Fruit fly (Drosophila melanogaster) whole organism, prepupa: ENCODE results near the gene CG13074.

Experiments used
- Blimp-1 ChIP-seq: fragments of 200-800 bp; sonication (Bioruptor generic); optimal IDR thresholded peaks from 3 replicates; lab custom pipeline; 2017; ENCODE audit warnings: missing biosample characterization, missing genetic modification characterization, mild to moderate bottlenecking, moderate library complexity, missing genetic modification reagents
- CG10631 ChIP-seq: fragments of 200-800 bp; sonication (Bioruptor generic); optimal IDR thresholded peaks from 2 replicates; lab custom pipeline; 2016; ENCODE audit warnings: missing biosample characterization, missing genetic modification characterization
- CG10669 ChIP-seq: fragments of 200-800 bp; sonication (Bioruptor generic); optimal IDR thresholded peaks from 3 replicates; lab custom pipeline; 2018; ENCODE audit warnings: missing biosample characterization, mild to moderate bottlenecking, missing genetic modification characterization, moderate library complexity
- CG11294 ChIP-seq: fragments of 200-800 bp; sonication (Bioruptor generic); IDR thresholded peaks from 2 replicates; pipeline ENCODE4 v1.3.6; 2022; ENCODE audit warnings: missing biosample characterization, missing genetic modification characterization
- CG11762 ChIP-seq: fragments of 200-800 bp; sonication (Bioruptor generic); optimal IDR thresholded peaks from 3 replicates; lab custom pipeline; 2016; ENCODE audit warnings: missing biosample characterization, missing genetic modification characterization; ENCODE audit not compliant: insufficient read depth
- CG11902 ChIP-seq: fragments of 200-800 bp; sonication (Bioruptor generic); optimal IDR thresholded peaks from 3 replicates; lab custom pipeline; 2016; ENCODE audit warnings: missing biosample characterization, missing genetic modification characterization
- CG15336 ChIP-seq: fragments of 200-800 bp; sonication (Bioruptor generic); IDR thresholded peaks from 2 replicates; pipeline ENCODE4 v1.3.6; 2022; ENCODE audit warnings: missing biosample characterization, missing genetic modification characterization
- CG16779 ChIP-seq: fragments of 200-800 bp; sonication (Bioruptor generic); optimal IDR thresholded peaks from 3 replicates; lab custom pipeline; 2017; ENCODE audit warnings: missing biosample characterization, mild to moderate bottlenecking, missing genetic modification characterization
- CG34406 ChIP-seq: fragments of 200-800 bp; sonication (Bioruptor generic); optimal IDR thresholded peaks from 3 replicates; lab custom pipeline; 2016; ENCODE audit warnings: missing biosample characterization, missing genetic modification characterization
- CG3919 ChIP-seq: fragments of 200-800 bp; sonication (Bioruptor generic); optimal IDR thresholded peaks from 3 replicates; lab custom pipeline; 2016; ENCODE audit warnings: missing biosample characterization, missing genetic modification characterization
- CG4318 ChIP-seq: fragments of 200-800 bp; sonication (Bioruptor generic); optimal IDR thresholded peaks from 3 replicates; lab custom pipeline; 2017; ENCODE audit warnings: missing biosample characterization, mild to moderate bottlenecking, missing genetic modification characterization
- CG6163 ChIP-seq: fragments of 200-800 bp; sonication (Bioruptor generic); IDR thresholded peaks from 3 replicates; pipeline ENCODE4 v1.3.6; 2022; ENCODE audit warnings: missing biosample characterization, missing genetic modification characterization
- CG6792 ChIP-seq: fragments of 200-800 bp; sonication (Bioruptor generic); optimal IDR thresholded peaks from 3 replicates; lab custom pipeline; 2016; ENCODE audit warnings: missing biosample characterization, missing genetic modification characterization
- CG6808 ChIP-seq: fragments of 200-800 bp; sonication (Bioruptor generic); optimal IDR thresholded peaks from 3 replicates; lab custom pipeline; 2017; ENCODE audit warnings: missing biosample characterization, missing genetic modification characterization, mild to moderate bottlenecking, moderate library complexity, missing genetic modification reagents
- CG8119 ChIP-seq: fragments of 200-800 bp; sonication (Bioruptor generic); IDR thresholded peaks from 3 replicates; pipeline ENCODE4 v1.3.6; 2022; ENCODE audit warnings: missing biosample characterization, missing genetic modification characterization
- CG8319 ChIP-seq: fragments of 200-800 bp; sonication (Bioruptor generic); optimal IDR thresholded peaks from 3 replicates; lab custom pipeline; 2016; ENCODE audit warnings: missing biosample characterization, missing genetic modification characterization
- Eip75B ChIP-seq: fragments of 200-800 bp; sonication (Bioruptor generic); optimal IDR thresholded peaks from 3 replicates; lab custom pipeline; 2016; ENCODE audit warnings: missing biosample characterization, missing genetic modification characterization
- Eip78C ChIP-seq: fragments of 200-800 bp; sonication (Bioruptor generic); peaks from one replicate; lab custom pipeline; 2016; ENCODE audit warnings: missing biosample characterization, missing genetic modification characterization
- Eip93F ChIP-seq: fragments of 200-800 bp; sonication (Bioruptor generic); optimal IDR thresholded peaks from 2 replicates; lab custom pipeline; 2016; ENCODE audit warnings: missing biosample characterization, mild to moderate bottlenecking, missing genetic modification characterization
- Ets21C ChIP-seq: fragments of 200-800 bp; sonication (Bioruptor generic); optimal IDR thresholded peaks from 3 replicates; lab custom pipeline; 2016; ENCODE audit warnings: missing biosample characterization, missing genetic modification characterization
- Gug ChIP-seq: fragments of 200-800 bp; sonication (Bioruptor generic); IDR thresholded peaks from 2 replicates; pipeline ENCODE4 v1.3.6; 2022; ENCODE audit warnings: missing biosample characterization, missing genetic modification characterization
- Hr38 ChIP-seq: sonication (Bioruptor generic); optimal IDR thresholded peaks from 2 replicates; lab custom pipeline; 2016; ENCODE audit warnings: missing biosample characterization, missing genetic modification characterization
- Hr39 ChIP-seq: fragments of 200-800 bp; sonication (Bioruptor generic); optimal IDR thresholded peaks from 2 replicates; lab custom pipeline; 2016; ENCODE audit warnings: missing biosample characterization, missing genetic modification characterization
- Hr4 ChIP-seq: fragments of 200-800 bp; sonication (Bioruptor generic); optimal IDR thresholded peaks from 3 replicates; lab custom pipeline; 2016; ENCODE audit warnings: missing biosample characterization, missing genetic modification characterization
- Lpt ChIP-seq: fragments of 200-800 bp; sonication (Bioruptor generic); optimal IDR thresholded peaks from 3 replicates; lab custom pipeline; 2016; ENCODE audit warnings: missing biosample characterization, missing genetic modification characterization
- OdsH ChIP-seq: fragments of 200-800 bp; sonication (Bioruptor generic); optimal IDR thresholded peaks from 3 replicates; lab custom pipeline; 2016; ENCODE audit warnings: missing biosample characterization, missing genetic modification characterization
- Smox ChIP-seq: fragments of 200-800 bp; sonication (Bioruptor generic); optimal IDR thresholded peaks from 3 replicates; lab custom pipeline; 2016; ENCODE audit warnings: missing biosample characterization, missing genetic modification characterization
- achi ChIP-seq: fragments of 200-800 bp; sonication (Bioruptor generic); optimal IDR thresholded peaks from 3 replicates; lab custom pipeline; 2016; ENCODE audit warnings: missing biosample characterization, missing genetic modification characterization
- acj6 ChIP-seq: fragments of 200-800 bp; sonication (Bioruptor generic); optimal IDR thresholded peaks from 3 replicates; lab custom pipeline; 2016; ENCODE audit warnings: missing biosample characterization, missing genetic modification characterization
- cyc ChIP-seq: fragments of 200-800 bp; sonication (Bioruptor generic); optimal IDR thresholded peaks from 3 replicates; lab custom pipeline; 2016; ENCODE audit warnings: missing biosample characterization, missing genetic modification characterization
- dac ChIP-seq: fragments of 200-800 bp; sonication (Bioruptor generic); optimal IDR thresholded peaks from 2 replicates; lab custom pipeline; 2017; ENCODE audit warnings: missing biosample characterization, mild to moderate bottlenecking, missing genetic modification characterization
- dsx ChIP-seq: fragments of 200-800 bp; optimal IDR thresholded peaks from 3 replicates; lab custom pipeline; 2019; ENCODE audit warnings: missing biosample characterization, mild to moderate bottlenecking, missing genetic modification characterization, moderate library complexity; ENCODE audit not compliant: poor library complexity, severe bottlenecking
- eg ChIP-seq: fragments of 200-800 bp; sonication (Bioruptor generic); IDR thresholded peaks from 3 replicates; pipeline ENCODE4 v1.3.6; 2022; ENCODE audit warnings: missing biosample characterization, missing genetic modification characterization
- esn ChIP-seq: fragments of 200-800 bp; sonication (Bioruptor generic); optimal IDR thresholded peaks from 2 replicates; lab custom pipeline; 2016; ENCODE audit warnings: missing biosample characterization, mild to moderate bottlenecking, missing genetic modification characterization, moderate library complexity
- fd59A ChIP-seq: fragments of 200-800 bp; sonication (Bioruptor generic); optimal IDR thresholded peaks from 2 replicates; lab custom pipeline; 2017; ENCODE audit warnings: missing biosample characterization, mild to moderate bottlenecking, missing genetic modification characterization, missing genetic modification reagents
- fd85E ChIP-seq: fragments of 200-800 bp; sonication (Bioruptor generic); optimal IDR thresholded peaks from 3 replicates; lab custom pipeline; 2016; ENCODE audit warnings: missing biosample characterization, missing genetic modification characterization
- lz ChIP-seq: fragments of 200-800 bp; sonication (Bioruptor generic); optimal IDR thresholded peaks from 3 replicates; lab custom pipeline; 2016; ENCODE audit warnings: missing biosample characterization, missing genetic modification characterization
- net ChIP-seq: fragments of 200-800 bp; sonication (Bioruptor generic); optimal IDR thresholded peaks from 3 replicates; lab custom pipeline; 2016; ENCODE audit warnings: missing biosample characterization, missing genetic modification characterization
- pdm3 ChIP-seq: fragments of 200-800 bp; sonication (Bioruptor generic); optimal IDR thresholded peaks from 3 replicates; lab custom pipeline; 2016; ENCODE audit warnings: missing biosample characterization, missing genetic modification characterization
- salr ChIP-seq, 2 experiments: fragments of 200-800 bp; sonication (Bioruptor generic); optimal IDR thresholded peaks; 3 replicates each; lab custom pipeline; 2016 to 2018; ENCODE audit warnings: missing biosample characterization in 2 of 2, missing genetic modification characterization in 2 of 2, mild to moderate bottlenecking in 1 of 2
- spab ChIP-seq: fragments of 200-800 bp; sonication (Bioruptor generic); optimal IDR thresholded peaks from 2 replicates; lab custom pipeline; 2017; ENCODE audit warnings: missing biosample characterization, mild to moderate bottlenecking, missing genetic modification characterization, missing genetic modification reagents
- ss ChIP-seq, 2 experiments: fragments of 200-800 bp; sonication (Bioruptor generic); optimal IDR thresholded peaks; 2 replicates in 1 of 2; 3 replicates in 1 of 2; lab custom pipeline; 2017 to 2018; ENCODE audit warnings: mild to moderate bottlenecking in 2 of 2, missing biosample characterization in 2 of 2, missing genetic modification characterization in 2 of 2, moderate library complexity in 1 of 2
- svp ChIP-seq: fragments of 200-800 bp; sonication (Bioruptor generic); peaks from one replicate; lab custom pipeline; 2016; ENCODE audit warnings: missing biosample characterization, missing genetic modification characterization
- topi ChIP-seq: fragments of 200-800 bp; sonication (Bioruptor generic); optimal IDR thresholded peaks from 3 replicates; lab custom pipeline; 2016; ENCODE audit warnings: missing biosample characterization, missing genetic modification characterization
- vri ChIP-seq: fragments of 200-800 bp; sonication (Bioruptor generic); optimal IDR thresholded peaks from 3 replicates; lab custom pipeline; 2016; ENCODE audit warnings: missing biosample characterization, mild to moderate bottlenecking, missing genetic modification characterization

The CG13074 gene

DNA sequence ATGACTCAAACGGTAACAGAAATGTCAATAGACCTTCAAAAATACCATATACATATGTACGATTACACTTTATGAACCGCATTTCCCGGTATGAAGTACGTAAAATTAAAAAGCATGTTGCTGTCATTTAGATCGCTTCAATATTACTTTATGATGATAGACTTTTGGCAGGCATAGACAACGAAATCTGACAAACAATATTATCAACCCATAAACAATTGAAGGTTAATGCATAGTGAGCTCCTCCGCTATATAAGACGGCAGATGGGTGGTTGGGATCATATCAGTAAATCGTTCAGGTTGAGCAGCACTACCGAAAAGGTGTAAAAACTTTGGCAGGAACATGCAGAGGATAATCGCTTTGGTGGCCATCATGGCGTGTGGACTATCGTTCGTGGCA lies 13.6 kb downstream of the CG13074 start, which contains the start of gene CG13075:
CG13075 (plus strand) TSS at position 301 of the 400 bp plus-strand sequence.
- TF ChIP-seq Lpt (GFP tag; lab: Kevin White, UChicago): no peak
- TF ChIP-seq svp (GFP tag; lab: Kevin White, UChicago): no peak
- TF ChIP-seq CG8319: no peak
- no peak for TF ChIP-seq spab (GFP tag; lab: Kevin White, UChicago)
- TF ChIP-seq fd85E (GFP tag; lab: Kevin White, UChicago): no peak
- no peak for TF ChIP-seq Ets21C (GFP tag; lab: Kevin White, UChicago)
- no peak for TF ChIP-seq CG6808
- TF ChIP-seq CG11762 (GFP tag; lab: Kevin White, UChicago): no peak
- TF ChIP-seq esn (GFP tag; lab: Kevin White, UChicago): no peak

DNA sequence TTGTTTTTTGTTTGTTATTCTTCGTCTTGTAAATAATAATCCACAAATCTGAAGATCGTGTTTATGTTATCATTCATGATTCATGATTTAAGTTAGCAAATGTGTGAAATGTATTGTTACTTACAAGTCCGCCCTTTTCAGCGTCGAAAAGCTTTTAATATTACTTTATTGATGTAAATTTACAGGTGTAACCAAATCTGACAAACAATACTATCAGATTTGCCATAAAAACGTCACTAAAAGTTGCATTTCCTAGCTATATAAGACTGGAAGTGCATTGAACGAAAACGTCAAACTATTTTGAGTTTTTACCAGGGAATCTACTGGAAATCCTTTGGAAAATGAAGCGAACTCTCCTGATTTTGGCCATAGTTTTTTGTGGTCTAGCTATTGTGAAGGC lies 15.0 kb downstream of the CG13074 start, which contains the start of gene CG33258:
CG33258 (plus strand) TSS at position 301 of the 400 bp plus-strand sequence.
- no peak for TF ChIP-seq salr (GFP tag; optimal IDR thresholded peaks at IDR 0.05; lab: Kevin White, UChicago)
- no peak for TF ChIP-seq Hr39 (GFP tag; lab: Kevin White, UChicago)
- no peak for TF ChIP-seq Smox
- TF ChIP-seq Eip75B: no peak
- no peak for TF ChIP-seq topi (GFP tag; lab: Kevin White, UChicago)
- TF ChIP-seq lz (GFP tag; lab: Kevin White, UChicago): no peak
- TF ChIP-seq achi (GFP tag; lab: Kevin White, UChicago): no peak
- no peak for TF ChIP-seq Ets21C (GFP tag; lab: Kevin White, UChicago)
- TF ChIP-seq acj6: no peak
- no peak for TF ChIP-seq Eip93F
- TF ChIP-seq Hr4 (GFP tag; lab: Kevin White, UChicago): no peak
- TF ChIP-seq CG11902 (GFP tag; lab: Kevin White, UChicago): no peak
- TF ChIP-seq CG15336 (GFP tag; lab: Robert Waterston, UW): no peak
- TF ChIP-seq pdm3 (GFP tag; lab: Kevin White, UChicago): no peak
- TF ChIP-seq CG16779 (tag; lab: Kevin White, UChicago): no peak
- no peak for TF ChIP-seq CG6808

DNA sequence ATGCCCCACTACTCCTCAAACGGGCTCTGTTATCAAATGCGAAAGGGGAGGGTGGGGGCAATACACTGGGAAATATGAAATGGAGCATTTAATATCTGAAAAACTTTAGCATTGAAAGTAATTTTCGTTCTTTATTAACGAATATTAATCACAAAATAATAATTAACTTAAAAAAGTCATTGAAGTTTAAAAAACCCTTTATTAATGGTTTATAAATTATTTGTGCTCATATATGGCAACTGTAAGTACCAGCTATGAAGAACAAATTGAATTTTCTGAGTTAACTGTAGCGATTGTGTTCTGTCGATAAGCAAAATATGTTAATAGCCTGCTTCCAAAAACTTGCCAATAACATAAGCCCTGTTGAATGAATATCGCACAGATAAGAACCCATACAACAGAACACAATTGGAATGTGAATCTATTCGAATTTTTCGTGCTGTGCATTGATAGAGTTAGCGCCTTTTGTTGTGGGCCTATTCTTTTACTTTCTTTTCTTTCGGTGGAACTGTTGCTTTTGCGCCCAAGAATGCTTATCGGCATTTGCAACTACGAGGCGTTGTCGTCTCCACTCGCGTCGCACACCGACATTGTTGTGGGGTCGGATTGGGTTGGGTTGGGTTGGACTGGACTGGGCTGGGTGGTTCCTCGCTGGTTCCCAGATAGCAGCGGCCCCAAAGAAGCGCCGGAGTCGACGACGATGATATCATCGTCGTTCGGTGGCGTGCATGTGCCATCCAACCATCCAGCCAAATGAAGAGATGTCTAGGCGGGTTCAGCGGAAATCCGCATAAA lies 36.3 kb downstream of the CG13074 start:
- TF ChIP-seq topi (GFP tag; lab: Kevin White, UChicago): no peak
- TF ChIP-seq CG6792: peak; percentile 32
- no peak for TF ChIP-seq CG8319
- TF ChIP-seq CG11294: no peak
- TF ChIP-seq ss (GFP tag; optimal IDR thresholded peaks at IDR 0.05; lab: Kevin White, UChicago): no peak
- peak; percentile 58 for TF ChIP-seq acj6
- peak; percentile 45 for TF ChIP-seq esn (GFP tag; lab: Kevin White, UChicago)
- TF ChIP-seq Hr38: no peak
- peak; percentile 24 for TF ChIP-seq net (GFP tag; lab: Kevin White, UChicago)
- no peak for TF ChIP-seq CG3919 (GFP tag; lab: Kevin White, UChicago)
- TF ChIP-seq Blimp-1 (GFP tag; lab: Kevin White, UChicago): no peak
- TF ChIP-seq dac (GFP tag; lab: Kevin White, UChicago): no peak
- TF ChIP-seq CG10631: peak; percentile 53
- TF ChIP-seq vri (GFP tag; lab: Kevin White, UChicago): peak; percentile 7
- no peak for TF ChIP-seq CG6163 (GFP tag; lab: Robert Waterston, UW)
- TF ChIP-seq CG34406 (GFP tag; lab: Kevin White, UChicago): no peak
- peak; percentile 38 for TF ChIP-seq OdsH (GFP tag; lab: Kevin White, UChicago)
- no peak for TF ChIP-seq Ets21C (GFP tag; lab: Kevin White, UChicago)
- TF ChIP-seq Eip75B: no peak
- no peak for TF ChIP-seq CG16779 (tag; lab: Kevin White, UChicago)
- peak in 1 of 2 experiments; percentile 49 for TF ChIP-seq salr (GFP tag; optimal IDR thresholded peaks at IDR 0.05; lab: Kevin White, UChicago)
- TF ChIP-seq Eip78C (GFP tag; lab: Kevin White, UChicago): no peak
- peak; percentile 56 for TF ChIP-seq CG4318 (GFP tag; lab: Kevin White, UChicago)
- peak; percentile 77 for TF ChIP-seq svp (GFP tag; lab: Kevin White, UChicago)
- no peak for TF ChIP-seq Gug (GFP tag; lab: Robert Waterston, UW)
- no peak for TF ChIP-seq CG10669 (GFP tag; lab: Kevin White, UChicago)
- peak; percentile 10; the same call in 2 of the 3 replicates for TF ChIP-seq eg
- TF ChIP-seq fd59A (GFP tag; lab: Kevin White, UChicago): peak; percentile 23
- TF ChIP-seq dsx (GFP tag; lab: Kevin White, UChicago): peak; percentile 92
- peak; percentile 40; the same call in 2 of the 3 replicates for TF ChIP-seq CG8119
- peak; percentile 36 for TF ChIP-seq lz (GFP tag; lab: Kevin White, UChicago)
- TF ChIP-seq Hr4 (GFP tag; lab: Kevin White, UChicago): peak; percentile 62
- TF ChIP-seq CG15336 (GFP tag; lab: Robert Waterston, UW): no peak
- TF ChIP-seq cyc (GFP tag; lab: Kevin White, UChicago): no peak
